Worm (Caenorhabditis elegans) whole organism, L2 larva: ENCODE measurements around the gene sft-4.
A peak's percentile ranks its signal among the peaks of the same experiment; 100 is the strongest.

Experiments used
- C34F6.9 ChIP-seq: fragments of 150-350 bp; optimal IDR thresholded peaks from 2 replicates; lab custom pipeline; 2014; ENCODE audit warnings: missing biosample characterization, missing genetic modification characterization
- F13H6.1 ChIP-seq: sonication (generic microtip); optimal IDR thresholded peaks from 2 replicates; lab custom pipeline; 2016; ENCODE audit warnings: missing genetic modification characterization, missing compliant biosample characterization
- R02D3.7 ChIP-seq: fragments of 150-350 bp; optimal IDR thresholded peaks from 2 replicates; lab custom pipeline; 2014; ENCODE audit warnings: missing biosample characterization, missing genetic modification characterization
- Y55F3AM.14 ChIP-seq: fragments of 200-800 bp; sonication (Bioruptor generic); optimal IDR thresholded peaks from 2 replicates; lab custom pipeline; 2018; ENCODE audit warnings: mild to moderate bottlenecking, missing genetic modification characterization, missing compliant biosample characterization
- ZK546.5 ChIP-seq: sonication (generic microtip); optimal IDR thresholded peaks from 2 replicates; lab custom pipeline; 2017; ENCODE audit warnings: missing biosample characterization, missing genetic modification characterization
- alr-1 ChIP-seq: fragments of 150-350 bp; optimal IDR thresholded peaks from 2 replicates; lab custom pipeline; 2014; ENCODE audit warnings: missing biosample characterization, missing genetic modification characterization
- aly-2 ChIP-seq: fragments of 150-350 bp; optimal IDR thresholded peaks from 2 replicates; lab custom pipeline; 2014; ENCODE audit warnings: missing biosample characterization, missing genetic modification characterization
- ama-1 ChIP-seq: fragments of 150-350 bp; optimal IDR thresholded peaks from 2 replicates; lab custom pipeline; 2018; ENCODE audit warnings: inconsistent platforms
- blmp-1 ChIP-seq: sonication (generic microtip); optimal IDR thresholded peaks from 2 replicates; lab custom pipeline; 2017; ENCODE audit warnings: missing genetic modification characterization, mild to moderate bottlenecking, missing compliant biosample characterization, antibody characterized with exemption, moderate library complexity; ENCODE audit not compliant: insufficient read depth
- ceh-16 ChIP-seq: fragments of 150-350 bp; optimal IDR thresholded peaks from 2 replicates; lab custom pipeline; 2014; ENCODE audit warnings: missing biosample characterization, missing genetic modification characterization
- ceh-82 ChIP-seq: fragments of 150-350 bp; optimal IDR thresholded peaks from 2 replicates; lab custom pipeline; 2014; ENCODE audit warnings: missing biosample characterization, missing genetic modification characterization
- crh-2 ChIP-seq: sonication (generic microtip); optimal IDR thresholded peaks from 2 replicates; lab custom pipeline; 2017; ENCODE audit warnings: missing biosample characterization, missing genetic modification characterization
- dmd-4 ChIP-seq: sonication (generic microtip); optimal IDR thresholded peaks from 2 replicates; lab custom pipeline; 2017; ENCODE audit warnings: missing biosample characterization, missing genetic modification characterization
- egl-27 ChIP-seq: sonication (generic microtip); optimal IDR thresholded peaks from 3 replicates; lab custom pipeline; 2017; ENCODE audit warnings: missing biosample characterization, missing genetic modification reagents, missing genetic modification characterization
- elt-1 ChIP-seq: fragments of 150-350 bp; optimal IDR thresholded peaks from 2 replicates; lab custom pipeline; 2014; ENCODE audit warnings: missing biosample characterization, missing genetic modification characterization
- elt-3 ChIP-seq: sonication (generic microtip); optimal IDR thresholded peaks from 2 replicates; lab custom pipeline; 2017; ENCODE audit warnings: missing biosample characterization, missing genetic modification characterization
- fos-1 ChIP-seq: fragments of 150-350 bp; optimal IDR thresholded peaks from 2 replicates; lab custom pipeline; 2014; ENCODE audit warnings: missing biosample characterization, missing genetic modification characterization
- gmeb-1 ChIP-seq: fragments of 150-350 bp; optimal IDR thresholded peaks from 2 replicates; lab custom pipeline; 2014; ENCODE audit warnings: missing biosample characterization, missing genetic modification characterization
- lin-11 ChIP-seq: fragments of 150-350 bp; sonication (generic microtip); optimal IDR thresholded peaks from 2 replicates; lab custom pipeline; 2014; ENCODE audit warnings: missing biosample characterization, missing genetic modification characterization, inconsistent platforms, mixed read lengths
- lin-13 ChIP-seq: fragments of 150-350 bp; optimal IDR thresholded peaks from 2 replicates; lab custom pipeline; 2014; ENCODE audit warnings: missing biosample characterization, missing genetic modification reagents, missing genetic modification characterization
- lin-39 ChIP-seq: fragments of 150-350 bp; optimal IDR thresholded peaks from 2 replicates; lab custom pipeline; 2014; ENCODE audit warnings: missing biosample characterization, missing genetic modification reagents, missing genetic modification characterization
- lsy-2 ChIP-seq, 2 experiments: fragments of 150-350 bp in 1 of 2; sonication (generic microtip) in 1 of 2; optimal IDR thresholded peaks; 2 replicates each; lab custom pipeline; 2014 to 2017; ENCODE audit warnings: missing biosample characterization in 2 of 2, missing genetic modification characterization in 2 of 2
- mab-5 ChIP-seq: fragments of 150-350 bp; optimal IDR thresholded peaks from 2 replicates; lab custom pipeline; 2014; ENCODE audit warnings: missing biosample characterization, missing genetic modification characterization
- mbf-1 ChIP-seq: sonication (generic microtip); optimal IDR thresholded peaks from 2 replicates; lab custom pipeline; 2017; ENCODE audit warnings: missing biosample characterization, missing genetic modification characterization
- mdl-1 ChIP-seq, 2 experiments: fragments of 150-350 bp in 1 of 2; sonication (generic microtip) in 1 of 2; optimal IDR thresholded peaks; 2 replicates each; lab custom pipeline; 2017; ENCODE audit warnings: missing biosample characterization in 2 of 2, missing genetic modification characterization in 2 of 2
- nhr-10 ChIP-seq: sonication (generic microtip); optimal IDR thresholded peaks from 2 replicates; lab custom pipeline; 2017; ENCODE audit warnings: missing biosample characterization, missing genetic modification characterization
- nhr-11 ChIP-seq: fragments of 150-350 bp; optimal IDR thresholded peaks from 2 replicates; lab custom pipeline; 2014; ENCODE audit warnings: missing biosample characterization, missing genetic modification characterization
- nhr-12 ChIP-seq: fragments of 150-350 bp; optimal IDR thresholded peaks from 2 replicates; lab custom pipeline; 2014; ENCODE audit warnings: missing biosample characterization, missing genetic modification characterization
- nhr-129 ChIP-seq: fragments of 150-350 bp; optimal IDR thresholded peaks from 2 replicates; lab custom pipeline; 2014; ENCODE audit warnings: missing biosample characterization, missing genetic modification characterization
- nhr-21 ChIP-seq: fragments of 150-350 bp; optimal IDR thresholded peaks from 2 replicates; lab custom pipeline; 2014; ENCODE audit warnings: missing biosample characterization, missing genetic modification characterization
- nhr-237 ChIP-seq: fragments of 150-350 bp; optimal IDR thresholded peaks from 2 replicates; lab custom pipeline; 2014; ENCODE audit warnings: missing biosample characterization, missing genetic modification characterization
- nhr-25 ChIP-seq: fragments of 150-350 bp; sonication (generic microtip); optimal IDR thresholded peaks from 3 replicates; lab custom pipeline; 2014; ENCODE audit warnings: missing biosample characterization, missing genetic modification characterization
- nhr-6 ChIP-seq: fragments of 150-350 bp; optimal IDR thresholded peaks from 2 replicates; lab custom pipeline; 2014; ENCODE audit warnings: missing biosample characterization, missing genetic modification characterization
- nhr-77 ChIP-seq: fragments of 150-350 bp; optimal IDR thresholded peaks from 2 replicates; lab custom pipeline; 2014; ENCODE audit warnings: missing biosample characterization, missing genetic modification characterization
- peb-1 ChIP-seq: fragments of 150-350 bp; optimal IDR thresholded peaks from 2 replicates; lab custom pipeline; 2014; ENCODE audit warnings: missing biosample characterization, missing genetic modification characterization
- sem-4 ChIP-seq: fragments of 150-350 bp; optimal IDR thresholded peaks from 2 replicates; lab custom pipeline; 2014; ENCODE audit warnings: missing biosample characterization, missing genetic modification reagents, missing genetic modification characterization
- skn-1 ChIP-seq: sonication (generic microtip); optimal IDR thresholded peaks from 2 replicates; lab custom pipeline; 2017; ENCODE audit warnings: missing biosample characterization, missing genetic modification characterization
- sma-3 ChIP-seq: sonication (generic microtip); optimal IDR thresholded peaks from 2 replicates; lab custom pipeline; 2016; ENCODE audit warnings: missing genetic modification reagents, missing genetic modification characterization, missing compliant biosample characterization
- sma-9 ChIP-seq, 2 experiments: fragments of 150-350 bp in 1 of 2; sonication (generic microtip) in 1 of 2; optimal IDR thresholded peaks; 2 replicates each; lab custom pipeline; 2014 to 2016; ENCODE audit warnings: missing genetic modification characterization in 2 of 2, mild to moderate bottlenecking in 1 of 2, missing biosample characterization in 1 of 2, missing compliant biosample characterization in 1 of 2, missing genetic modification reagents in 1 of 2, moderate library complexity in 1 of 2
- snpc-4 ChIP-seq: fragments of 150-350 bp; optimal IDR thresholded peaks from 2 replicates; lab custom pipeline; 2014; ENCODE audit warnings: missing biosample characterization, missing genetic modification characterization
- unc-39 ChIP-seq: fragments of 150-350 bp; optimal IDR thresholded peaks from 2 replicates; lab custom pipeline; 2014; ENCODE audit warnings: missing biosample characterization, missing genetic modification characterization
- unc-55 ChIP-seq: fragments of 150-350 bp; sonication (generic microtip); optimal IDR thresholded peaks from 3 replicates; lab custom pipeline; 2014; ENCODE audit warnings: missing biosample characterization, missing genetic modification reagents, missing genetic modification characterization
- unc-62 ChIP-seq: fragments of 150-350 bp; optimal IDR thresholded peaks from 2 replicates; lab custom pipeline; 2014; ENCODE audit warnings: missing biosample characterization, missing genetic modification reagents, missing genetic modification characterization
- zag-1 ChIP-seq: fragments of 150-350 bp; optimal IDR thresholded peaks from 2 replicates; lab custom pipeline; 2014; ENCODE audit warnings: missing biosample characterization, missing genetic modification characterization
- ztf-1 ChIP-seq: fragments of 200-800 bp; sonication (Bioruptor generic); conservative IDR thresholded peaks from 2 replicates; pipeline ENCODE4 v1.3.6; 2022; ENCODE audit warnings: missing genetic modification characterization, missing compliant biosample characterization
- ztf-11 ChIP-seq: sonication (generic microtip); optimal IDR thresholded peaks from 2 replicates; lab custom pipeline; 2017; ENCODE audit warnings: missing biosample characterization, missing genetic modification characterization
- ztf-4 ChIP-seq: fragments of 150-350 bp; optimal IDR thresholded peaks from 2 replicates; lab custom pipeline; 2014; ENCODE audit warnings: missing biosample characterization, missing genetic modification characterization

Gene sft-4

ce11 chrX:5782153-5782552, 1.6 kb upstream of the sft-4 start, which contains the start of gene gakh-1 (continued):
- TF ChIP-seq sem-4 (no peak), nhr-129 (tag; lab: Kevin White, UChicago) (peak; percentile 48), dmd-4 (tag; lab: Kevin White, UChicago) (no peak), crh-2 (peak; percentile 79), R02D3.7 (tag; lab: Kevin White, UChicago) (no peak), alr-1 (no peak), elt-1 (tag; lab: Kevin White, UChicago) (no peak), nhr-25 (peak; percentile 68), lin-11 (tag; lab: Kevin White, UChicago) (peak; percentile 3), nhr-10 (no peak), lin-39 (tag; lab: Kevin White, UChicago) (no peak), nhr-237 (no peak)

ce11 chrX:5781294-5781693, 772 bp upstream of the sft-4 start:
- TF ChIP-seq sma-9 (GFP tag; optimal IDR thresholded peaks at IDR 0.05; lab: Kevin White, UChicago) (no peak), sma-9 (tag; optimal IDR thresholded peaks at IDR 0.05; lab: Kevin White, UChicago) (no peak), Y55F3AM.14 (no peak), mbf-1 (tag; lab: Kevin White, UChicago) (no peak), nhr-21 (tag; lab: Kevin White, UChicago) (no peak), gmeb-1 (tag; lab: Kevin White, UChicago) (no peak), nhr-10 (no peak), ztf-1 (no peak), peb-1 (no peak), lin-13 (no peak), nhr-11 (tag; lab: Kevin White, UChicago) (no peak), egl-27 (no peak), mab-5 (no peak), elt-3 (tag; lab: Kevin White, UChicago) (no peak)

- peak; percentile 11 for TF ChIP-seq fos-1 (tag; lab: Kevin White, UChicago)
- peak; percentile 81 for TF ChIP-seq nhr-129 (tag; lab: Kevin White, UChicago)
- no peak for TF ChIP-seq unc-39 (tag; lab: Kevin White, UChicago)
- no peak for TF ChIP-seq lin-39 (tag; lab: Kevin White, UChicago)
- TF ChIP-seq zag-1 (tag; lab: Kevin White, UChicago), result peak; percentile 2
- TF ChIP-seq nhr-77 (tag; lab: Kevin White, UChicago), result no peak
- peak; percentile 6 to 76 for TF ChIP-seq lsy-2 (tag; optimal IDR thresholded peaks at IDR 0.05; lab: Kevin White, UChicago)
- TF ChIP-seq ztf-1, result no peak
- peak; percentile 61 for TF ChIP-seq lin-13
- TF ChIP-seq ama-1 (lab: Kevin White, UChicago), result no peak
- TF ChIP-seq snpc-4 (tag; lab: Kevin White, UChicago), result no peak
- no peak for TF ChIP-seq ZK546.5 (tag; lab: Kevin White, UChicago)
- TF ChIP-seq C34F6.9 (tag; lab: Kevin White, UChicago), result peak; percentile 51
- peak; percentile 71 for TF ChIP-seq unc-55
- no peak for TF ChIP-seq Y55F3AM.14
- TF ChIP-seq ceh-16, result no peak
- peak; percentile 26 for TF ChIP-seq egl-27
- TF ChIP-seq nhr-237, result no peak
- TF ChIP-seq peb-1, result no peak
- no peak for TF ChIP-seq R02D3.7 (tag; lab: Kevin White, UChicago)
- TF ChIP-seq nhr-6, result peak; percentile 9
- peak; percentile 25 for TF ChIP-seq lin-11 (tag; lab: Kevin White, UChicago)
- TF ChIP-seq blmp-1 (tag; lab: Kevin White, UChicago), result no peak
- no peak for TF ChIP-seq ztf-11
- no peak for TF ChIP-seq alr-1
- peak; percentile 18 for TF ChIP-seq nhr-25
- TF ChIP-seq mdl-1 (tag; optimal IDR thresholded peaks at IDR 0.05; lab: Kevin White, UChicago), result peak in 1 of 2 experiments; percentile 24
- TF ChIP-seq sem-4, result peak; percentile 37
- no peak for TF ChIP-seq ceh-82 (tag; lab: Kevin White, UChicago)
- TF ChIP-seq sma-3 (GFP tag; lab: Kevin White, UChicago), result peak; percentile 35
- no peak for TF ChIP-seq aly-2
- TF ChIP-seq unc-62, result no peak
- TF ChIP-seq nhr-12 (tag; lab: Kevin White, UChicago), result no peak
- no peak for TF ChIP-seq elt-3 (tag; lab: Kevin White, UChicago)
- TF ChIP-seq mab-5, result peak; percentile 28
- TF ChIP-seq sma-9 (GFP tag; optimal IDR thresholded peaks at IDR 0.05; lab: Kevin White, UChicago), result peak; percentile 68
- TF ChIP-seq sma-9 (tag; optimal IDR thresholded peaks at IDR 0.05; lab: Kevin White, UChicago), result no peak
- no peak for TF ChIP-seq skn-1
- TF ChIP-seq F13H6.1 (tag; lab: Kevin White, UChicago), result peak; percentile 62
- no peak for TF ChIP-seq elt-1 (tag; lab: Kevin White, UChicago)
- TF ChIP-seq crh-2, result peak; percentile 50
- TF ChIP-seq mbf-1 (tag; lab: Kevin White, UChicago), result no peak
- no peak for TF ChIP-seq nhr-11 (tag; lab: Kevin White, UChicago)
- peak; percentile 25 for TF ChIP-seq gmeb-1 (tag; lab: Kevin White, UChicago)
- TF ChIP-seq nhr-10, result no peak
- no peak for TF ChIP-seq dmd-4 (tag; lab: Kevin White, UChicago)
- no peak for TF ChIP-seq ztf-4 (tag; lab: Kevin White, UChicago)
- peak; percentile 40 for TF ChIP-seq nhr-21 (tag; lab: Kevin White, UChicago)
Observed at ce11 chrX:5775804-5776252, 4.7 kb downstream of the sft-4 start.
